Fruit fly (Drosophila melanogaster) whole organism, embryonic: ENCODE measurements around the gene CG2247.

Experiments
- CG1602 ChIP-seq: fragments of 200-800 bp; sonication (Bioruptor generic); optimal IDR thresholded peaks from 3 replicates; lab custom pipeline; 2016; ENCODE audit warnings: missing biosample characterization, missing genetic modification characterization
- Dip2 ChIP-seq: fragments of 200-800 bp; sonication (Bioruptor generic); IDR thresholded peaks from 2 replicates; pipeline ENCODE4 v1.3.6; 2022; ENCODE audit warnings: missing biosample characterization, missing genetic modification characterization
- NFAT ChIP-seq: fragments of 200-800 bp; sonication (Bioruptor generic); IDR thresholded peaks from 2 replicates; pipeline ENCODE4 v1.3.6; 2022; ENCODE audit warnings: missing biosample characterization, missing genetic modification characterization
- emc ChIP-seq: fragments of 200-800 bp; sonication (Bioruptor generic); optimal IDR thresholded peaks from 2 replicates; lab custom pipeline; 2016; ENCODE audit warnings: missing biosample characterization, missing genetic modification characterization
- gfzf ChIP-seq: fragments of 200-800 bp; sonication (Bioruptor generic); optimal IDR thresholded peaks from 2 replicates; lab custom pipeline; 2016; ENCODE audit warnings: missing biosample characterization, mild to moderate bottlenecking, missing genetic modification characterization, moderate library complexity
- h ChIP-seq: fragments of >200 bp; optimal IDR thresholded peaks from 2 replicates; lab custom pipeline; 2017

DNA sequence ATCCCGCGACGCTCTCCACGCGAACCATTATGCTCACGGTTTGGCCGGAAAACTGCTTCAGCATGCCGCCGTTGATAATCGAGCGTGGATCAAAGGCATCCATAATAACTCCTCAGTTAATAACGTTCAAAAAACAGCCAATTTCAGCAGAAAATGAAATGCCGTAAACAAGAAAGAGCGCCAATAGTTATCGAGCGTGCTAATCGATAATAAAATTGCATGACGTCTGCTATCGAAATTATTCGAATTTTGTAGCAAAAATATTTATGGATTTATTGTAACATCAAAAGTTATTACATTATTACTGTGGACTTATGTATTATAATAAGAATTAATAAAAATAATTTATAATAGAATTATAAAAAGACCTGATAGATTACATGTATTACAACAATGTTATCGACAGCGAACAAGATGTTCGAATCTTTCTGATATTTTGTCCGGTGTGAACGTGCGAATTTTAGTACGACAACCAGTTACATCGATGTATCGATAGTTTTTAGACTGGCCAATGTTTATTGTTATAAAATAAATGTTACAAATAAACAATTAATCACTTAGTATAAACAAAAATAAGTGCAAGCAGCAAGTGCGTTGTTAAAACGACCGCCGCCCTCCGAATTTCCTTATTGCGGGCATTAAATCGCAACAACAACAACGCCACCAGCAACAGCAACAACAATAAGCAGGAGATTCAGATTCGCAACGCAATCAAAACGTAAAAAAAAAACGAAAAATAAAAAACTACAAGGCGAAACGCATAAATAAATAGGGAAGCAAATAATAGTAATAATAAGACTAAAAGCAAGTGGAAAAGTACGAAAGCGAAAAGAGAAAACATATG, 4.4 kb upstream of the CG2247 start, which contains the start of the genes RPA3 and Met:
- TF ChIP-seq NFAT (GFP tag; lab: Robert Waterston, UW) = no peak
- TF ChIP-seq emc (GFP tag; lab: Kevin White, UChicago) = no peak
- no peak for TF ChIP-seq CG1602
- TF ChIP-seq h (lab: Kevin White, UChicago) = no peak
- TF ChIP-seq gfzf = no peak
- no peak for TF ChIP-seq Dip2 (GFP tag; lab: Robert Waterston, UW)
